Worm (Caenorhabditis elegans) whole organism, L1 larva: ENCODE measurements around the gene smg-3.
A peak's percentile ranks its signal among the peaks of the same experiment; 100 is the strongest.

Experiments
- aly-2 ChIP-seq: fragments of 150-350 bp; optimal IDR thresholded peaks from 2 replicates; lab custom pipeline; 2014; ENCODE audit warnings: missing biosample characterization, missing genetic modification characterization
- ama-1 ChIP-seq: fragments of 150-350 bp; optimal IDR thresholded peaks from 2 replicates; lab custom pipeline; 2014
- blmp-1 ChIP-seq: fragments of 150-350 bp; optimal IDR thresholded peaks from 2 replicates; lab custom pipeline; 2014; ENCODE audit warnings: missing biosample characterization, missing genetic modification characterization
- ceh-8 ChIP-seq: fragments of 200-800 bp; sonication (Bioruptor generic); optimal IDR thresholded peaks from 2 replicates; lab custom pipeline; 2018; ENCODE audit warnings: mild to moderate bottlenecking, missing genetic modification characterization, moderate library complexity, missing compliant biosample characterization
- ceh-82 ChIP-seq, 3 experiments: fragments of 150-350 bp in 1 of 3; sonication (generic microtip) in 2 of 3; optimal IDR thresholded peaks; 2 replicates each; lab custom pipeline; 2014 to 2017; ENCODE audit warnings: missing biosample characterization in 3 of 3, missing genetic modification characterization in 3 of 3
- ceh-88 ChIP-seq: fragments of 200-800 bp; sonication (Bioruptor generic); IDR thresholded peaks from 2 replicates; pipeline ENCODE4 v1.3.6; 2022; ENCODE audit warnings: missing genetic modification characterization, missing compliant biosample characterization
- dpl-1 ChIP-seq, 3 experiments: fragments of 150-350 bp in 2 of 3; sonication (generic microtip) in 1 of 3; optimal IDR thresholded peaks; 2 replicates each; lab custom pipeline; 2014 to 2017; ENCODE audit warnings: missing biosample characterization in 3 of 3, missing genetic modification characterization in 3 of 3, missing genetic modification reagents in 3 of 3
- dsc-1 ChIP-seq: sonication (generic microtip); optimal IDR thresholded peaks from 2 replicates; lab custom pipeline; 2016; ENCODE audit warnings: mild to moderate bottlenecking, missing genetic modification characterization, missing compliant biosample characterization
- efl-1 ChIP-seq, 4 experiments: fragments of 150-350 bp; optimal IDR thresholded peaks in 3 of 4; peaks in 1 of 4; 1 replicate in 1 of 4; 2 replicates in 3 of 4; lab custom pipeline; 2014; ENCODE audit warnings: missing biosample characterization in 2 of 4, missing genetic modification characterization in 2 of 4, missing genetic modification reagents in 2 of 4
- elt-2 ChIP-seq: sonication (generic microtip); optimal IDR thresholded peaks from 2 replicates; lab custom pipeline; 2016; ENCODE audit warnings: missing genetic modification characterization, mild to moderate bottlenecking, inconsistent platforms, missing compliant biosample characterization, missing genetic modification reagents
- elt-3 ChIP-seq, 6 experiments: fragments of 150-350 bp in 1 of 6; sonication (generic microtip); optimal IDR thresholded peaks; 2 replicates each; lab custom pipeline; 2017 to 2018; ENCODE audit warnings: missing biosample characterization in 6 of 6, missing genetic modification characterization in 6 of 6, inconsistent platforms in 1 of 6
- ets-5 ChIP-seq: fragments of 200-800 bp; sonication (Bioruptor generic); IDR thresholded peaks from 2 replicates; pipeline ENCODE4 v1.3.6; 2022; ENCODE audit warnings: missing genetic modification characterization, missing compliant biosample characterization
- fkh-4 ChIP-seq: sonication (generic microtip); optimal IDR thresholded peaks from 2 replicates; lab custom pipeline; 2016; ENCODE audit warnings: missing compliant biosample characterization, missing genetic modification characterization, borderline replicate concordance
- grh-1 ChIP-seq: fragments of 200-800 bp; sonication (Bioruptor generic); IDR thresholded peaks from 2 replicates; pipeline ENCODE4 v1.3.6; 2022; ENCODE audit warnings: missing genetic modification reagents, missing genetic modification characterization, missing compliant biosample characterization
- hlh-4 ChIP-seq: sonication (generic microtip); optimal IDR thresholded peaks from 2 replicates; lab custom pipeline; 2016; ENCODE audit warnings: mild to moderate bottlenecking, missing genetic modification characterization, missing compliant biosample characterization
- hpl-2 ChIP-seq: fragments of 150-350 bp; optimal IDR thresholded peaks from 2 replicates; lab custom pipeline; 2014; ENCODE audit warnings: missing biosample characterization, missing genetic modification reagents, missing genetic modification characterization
- irx-1 ChIP-seq: sonication (generic microtip); optimal IDR thresholded peaks from 2 replicates; lab custom pipeline; 2016; ENCODE audit warnings: missing genetic modification characterization, missing compliant biosample characterization
- jun-1 ChIP-seq: fragments of 150-350 bp; optimal IDR thresholded peaks from 2 replicates; lab custom pipeline; 2014; ENCODE audit warnings: missing biosample characterization, missing genetic modification reagents, missing genetic modification characterization
- lin-13 ChIP-seq: fragments of 150-350 bp; optimal IDR thresholded peaks from 2 replicates; lab custom pipeline; 2014; ENCODE audit warnings: missing biosample characterization, missing genetic modification reagents, missing genetic modification characterization
- lin-14 ChIP-seq: fragments of 200-800 bp; sonication (Bioruptor generic); optimal IDR thresholded peaks from 2 replicates; lab custom pipeline; 2018; ENCODE audit warnings: mild to moderate bottlenecking, missing genetic modification characterization, moderate library complexity, missing compliant biosample characterization
- lin-35 ChIP-seq, 2 experiments: fragments of 150-350 bp; optimal IDR thresholded peaks; 2 replicates each; lab custom pipeline; 2014; ENCODE audit warnings: missing biosample characterization in 2 of 2, missing genetic modification characterization in 2 of 2, missing genetic modification reagents in 2 of 2
- lsy-2 ChIP-seq, 2 experiments: fragments of 150-350 bp; optimal IDR thresholded peaks; 2 replicates each; lab custom pipeline; 2014; ENCODE audit warnings: missing biosample characterization in 2 of 2, missing genetic modification characterization in 2 of 2
- mab-9 ChIP-seq: fragments of 200-800 bp; sonication (Bioruptor generic); IDR thresholded peaks from 2 replicates; pipeline ENCODE4 v1.3.6; 2022; ENCODE audit warnings: missing genetic modification reagents, missing genetic modification characterization, missing compliant biosample characterization
- mef-2 ChIP-seq: fragments of 150-350 bp; optimal IDR thresholded peaks from 2 replicates; lab custom pipeline; 2014; ENCODE audit warnings: missing biosample characterization, missing genetic modification characterization
- nhr-11 ChIP-seq: fragments of 150-350 bp; optimal IDR thresholded peaks from 2 replicates; lab custom pipeline; 2014; ENCODE audit warnings: missing biosample characterization, missing genetic modification characterization
- nhr-12 ChIP-seq: sonication (generic microtip); optimal IDR thresholded peaks from 2 replicates; lab custom pipeline; 2017; ENCODE audit warnings: missing biosample characterization, missing genetic modification characterization
- nhr-20 ChIP-seq: sonication (generic microtip); optimal IDR thresholded peaks from 2 replicates; lab custom pipeline; 2016; ENCODE audit warnings: mild to moderate bottlenecking, missing genetic modification characterization, missing compliant biosample characterization
- nhr-28 ChIP-seq: fragments of 150-350 bp; optimal IDR thresholded peaks from 2 replicates; lab custom pipeline; 2014; ENCODE audit warnings: missing biosample characterization, missing genetic modification characterization
- nhr-47 ChIP-seq: sonication (generic microtip); optimal IDR thresholded peaks from 2 replicates; lab custom pipeline; 2016; ENCODE audit warnings: mild to moderate bottlenecking, missing genetic modification characterization, moderate library complexity, missing compliant biosample characterization
- nhr-77 ChIP-seq: fragments of 150-350 bp; optimal IDR thresholded peaks from 2 replicates; lab custom pipeline; 2014; ENCODE audit warnings: missing biosample characterization, missing genetic modification characterization
- nhr-85 ChIP-seq: sonication (generic microtip); peaks from one replicate; lab custom pipeline; 2016; ENCODE audit warnings: missing genetic modification characterization, inconsistent platforms, missing compliant biosample characterization
- pax-3 ChIP-seq: fragments of 200-800 bp; sonication (Bioruptor generic); optimal IDR thresholded peaks from 2 replicates; lab custom pipeline; 2018; ENCODE audit warnings: mild to moderate bottlenecking, missing genetic modification characterization, moderate library complexity, missing compliant biosample characterization
- rnt-1 ChIP-seq: sonication (generic microtip); optimal IDR thresholded peaks from 2 replicates; lab custom pipeline; 2016; ENCODE audit warnings: mild to moderate bottlenecking, missing genetic modification characterization, moderate library complexity, missing compliant biosample characterization
- snpc-4 ChIP-seq: fragments of 150-350 bp; optimal IDR thresholded peaks from 2 replicates; lab custom pipeline; 2014; ENCODE audit warnings: missing biosample characterization, missing genetic modification characterization
- tbx-2 ChIP-seq: sonication (generic microtip); optimal IDR thresholded peaks from 2 replicates; lab custom pipeline; 2016; ENCODE audit warnings: missing genetic modification characterization, missing compliant biosample characterization
- tlp-1 ChIP-seq: fragments of 150-350 bp; optimal IDR thresholded peaks from 2 replicates; lab custom pipeline; 2014; ENCODE audit warnings: missing biosample characterization, missing genetic modification characterization
- unc-86 ChIP-seq: sonication (generic microtip); optimal IDR thresholded peaks from 2 replicates; lab custom pipeline; 2016; ENCODE audit warnings: missing genetic modification characterization, missing compliant biosample characterization
- vab-15 ChIP-seq: sonication (generic microtip); optimal IDR thresholded peaks from 2 replicates; lab custom pipeline; 2017; ENCODE audit warnings: missing genotype, mild to moderate bottlenecking, missing genetic modification characterization, missing compliant biosample characterization
- zag-1 ChIP-seq: fragments of 150-350 bp; optimal IDR thresholded peaks from 2 replicates; lab custom pipeline; 2014; ENCODE audit warnings: missing biosample characterization, missing genetic modification characterization
- zip-4 ChIP-seq: fragments of 200-800 bp; sonication (Bioruptor generic); optimal IDR thresholded peaks from 2 replicates; lab custom pipeline; 2018; ENCODE audit warnings: mild to moderate bottlenecking, missing genetic modification characterization, moderate library complexity, missing compliant biosample characterization

smg-3 gene

DNA sequence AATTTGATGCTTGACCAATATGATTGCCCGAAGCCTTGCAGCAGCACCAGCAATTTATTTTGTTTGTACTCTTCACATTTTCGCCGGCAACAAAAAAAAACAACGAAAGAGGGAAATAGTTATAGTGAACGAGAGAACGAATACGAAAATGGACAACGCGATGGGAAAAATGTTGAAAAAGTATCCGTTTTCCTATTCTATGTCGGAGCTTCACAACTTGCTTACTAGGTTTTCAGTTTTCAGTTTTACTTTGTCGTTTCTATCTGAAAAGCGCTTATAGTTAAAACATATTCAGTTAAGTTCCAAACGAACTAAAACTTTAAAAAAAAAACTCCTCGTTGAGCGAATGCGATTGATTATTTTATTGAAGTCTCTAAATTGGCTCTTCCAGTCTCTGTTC, 44.7 kb downstream of the smg-3 start:
- TF ChIP-seq fkh-4 (no peak), aly-2 (no peak), dsc-1 (tag; lab: Kevin White, UChicago) (no peak), mef-2 (tag; lab: Kevin White, UChicago) (no peak), nhr-28 (tag; lab: Kevin White, UChicago) (no peak), lin-35 (GFP tag; optimal IDR thresholded peaks at IDR 0.05; lab: Kevin White, UChicago) (no peak), pax-3 (tag; lab: Kevin White, UChicago) (no peak), zag-1 (tag; lab: Kevin White, UChicago) (no peak), grh-1 (GFP tag; lab: Robert Waterston, UW) (no peak), lin-13 (GFP tag; lab: Kevin White, UChicago) (no peak)

ce11 chrIV:6327363-6328015, 45.4 kb downstream of the smg-3 start:
- TF ChIP-seq irx-1 (tag; lab: Kevin White, UChicago) = no peak
- TF ChIP-seq jun-1 = no peak
- no peak for TF ChIP-seq hlh-4 (tag; lab: Kevin White, UChicago)
- TF ChIP-seq lin-35 (GFP tag; optimal IDR thresholded peaks at IDR 0.05; lab: Kevin White, UChicago) = peak; percentile 12 to 32
- TF ChIP-seq nhr-77 (tag; lab: Kevin White, UChicago) = no peak
- TF ChIP-seq nhr-47 = no peak
- TF ChIP-seq lin-14 (GFP tag; lab: Kevin White, UChicago) = peak; percentile 44
- TF ChIP-seq nhr-20 (tag; lab: Kevin White, UChicago) = no peak
- TF ChIP-seq fkh-4 = no peak
- no peak for TF ChIP-seq ama-1 (lab: Kevin White, UChicago)
- no peak for TF ChIP-seq pax-3 (tag; lab: Kevin White, UChicago)
- TF ChIP-seq lsy-2 (tag; optimal IDR thresholded peaks at IDR 0.05; lab: Kevin White, UChicago) = peak in 1 of 2 experiments; percentile 65
- TF ChIP-seq mab-9 (GFP tag; lab: Robert Waterston, UW) = no peak
- TF ChIP-seq hpl-2 (GFP tag; lab: Kevin White, UChicago) = no peak
- TF ChIP-seq tlp-1 (tag; lab: Kevin White, UChicago) = no peak
- TF ChIP-seq vab-15 (tag; lab: Kevin White, UChicago) = no peak
- TF ChIP-seq ceh-82 (tag; optimal IDR thresholded peaks at IDR 0.05; lab: Kevin White, UChicago) = no peak
- TF ChIP-seq ets-5 = no peak
- TF ChIP-seq nhr-11 (tag; lab: Kevin White, UChicago) = no peak
- TF ChIP-seq lin-13 (GFP tag; lab: Kevin White, UChicago) = no peak
- TF ChIP-seq blmp-1 (tag; lab: Kevin White, UChicago) = peak; percentile 21
- TF ChIP-seq ceh-8 = no peak
- peak; percentile 9 to 26 for TF ChIP-seq efl-1 (optimal IDR thresholded peaks at IDR 0.05; lab: Kevin White, UChicago)
- peak; percentile 29 to 92 for TF ChIP-seq efl-1 (GFP tag; optimal IDR thresholded peaks at IDR 0.05 in 1 of 2; lab: Kevin White, UChicago)
- no peak for TF ChIP-seq nhr-85 (tag; lab: Kevin White, UChicago)
- no peak for TF ChIP-seq snpc-4 (tag; lab: Kevin White, UChicago)
- no peak for TF ChIP-seq nhr-12 (tag; lab: Kevin White, UChicago)
- TF ChIP-seq dpl-1 (GFP tag; optimal IDR thresholded peaks at IDR 0.05; lab: Kevin White, UChicago) = peak in 1 of 3 experiments; percentile 43
- TF ChIP-seq tbx-2 (tag; lab: Kevin White, UChicago) = no peak
- TF ChIP-seq rnt-1 = no peak
- peak; percentile 5 for TF ChIP-seq elt-2 (tag; lab: Kevin White, UChicago)
- TF ChIP-seq elt-3 (tag; optimal IDR thresholded peaks at IDR 0.05; lab: Kevin White, UChicago) = no peak
- no peak for TF ChIP-seq unc-86 (tag; lab: Kevin White, UChicago)
- no peak for TF ChIP-seq dsc-1 (tag; lab: Kevin White, UChicago)
- no peak for TF ChIP-seq zip-4 (GFP tag; lab: Kevin White, UChicago)
- no peak for TF ChIP-seq ceh-88 (GFP tag; lab: Robert Waterston, UW)
